Fruit fly (Drosophila melanogaster) whole organism, embryonic: ENCODE results near the gene vih.

Experiments used
- Adf1 ChIP-seq: fragments of 200-800 bp; sonication (Bioruptor generic); IDR thresholded peaks from 2 replicates; pipeline ENCODE4 v1.3.6; 2022; ENCODE audit warnings: missing biosample characterization, missing genetic modification characterization
- Atf3 ChIP-seq: fragments of 200-800 bp; sonication (Bioruptor generic); optimal IDR thresholded peaks from 3 replicates; lab custom pipeline; 2016; ENCODE audit warnings: missing biosample characterization, missing genetic modification characterization
- B-H2 ChIP-seq: fragments of 200-800 bp; sonication (Bioruptor generic); optimal IDR thresholded peaks from 2 replicates; lab custom pipeline; 2018; ENCODE audit warnings: missing biosample characterization, mild to moderate bottlenecking, missing genetic modification characterization
- BtbVII ChIP-seq: fragments of 200-800 bp; sonication (Bioruptor generic); optimal IDR thresholded peaks from 3 replicates; lab custom pipeline; 2017; ENCODE audit warnings: missing biosample characterization, mild to moderate bottlenecking, missing genetic modification characterization
- CG10321 ChIP-seq: fragments of 200-800 bp; sonication (Bioruptor generic); IDR thresholded peaks from 2 replicates; pipeline ENCODE4 v1.3.6; 2022; ENCODE audit warnings: missing biosample characterization, missing genetic modification characterization
- CG10959 ChIP-seq: fragments of 200-800 bp; sonication (Bioruptor generic); IDR thresholded peaks from 2 replicates; pipeline ENCODE4 v1.3.6; 2022; ENCODE audit warnings: missing biosample characterization, missing genetic modification characterization
- CG13624 ChIP-seq: fragments of 200-800 bp; sonication (Bioruptor generic); optimal IDR thresholded peaks from 2 replicates; lab custom pipeline; 2016; ENCODE audit warnings: missing biosample characterization, missing genetic modification characterization
- CG15601 ChIP-seq: fragments of 200-800 bp; sonication (Bioruptor generic); optimal IDR thresholded peaks from 3 replicates; lab custom pipeline; 2019; ENCODE audit warnings: missing biosample characterization, mild to moderate bottlenecking, missing genetic modification characterization, moderate library complexity
- CG1647 ChIP-seq: fragments of 200-800 bp; sonication (Bioruptor generic); optimal IDR thresholded peaks from 3 replicates; lab custom pipeline; 2016; ENCODE audit warnings: missing biosample characterization, missing genetic modification characterization
- CG17361 ChIP-seq: fragments of 200-800 bp; sonication (Bioruptor generic); IDR thresholded peaks from 3 replicates; pipeline ENCODE4 v1.3.6; 2022; ENCODE audit warnings: missing biosample characterization, missing genetic modification characterization
- CG18476 ChIP-seq: fragments of 200-800 bp; sonication (Bioruptor generic); optimal IDR thresholded peaks from 2 replicates; lab custom pipeline; 2016; ENCODE audit warnings: missing biosample characterization, mild to moderate bottlenecking, missing genetic modification characterization
- CG3065 ChIP-seq: fragments of 200-800 bp; sonication (Bioruptor generic); optimal IDR thresholded peaks from 2 replicates; lab custom pipeline; 2016; ENCODE audit warnings: missing biosample characterization, missing genetic modification characterization
- CG3163 ChIP-seq: fragments of 200-800 bp; sonication (Bioruptor generic); optimal IDR thresholded peaks from 3 replicates; lab custom pipeline; 2016; ENCODE audit warnings: missing biosample characterization, missing genetic modification characterization
- CG33557 ChIP-seq: fragments of 200-800 bp; sonication (Bioruptor generic); optimal IDR thresholded peaks from 2 replicates; lab custom pipeline; 2019; ENCODE audit warnings: missing biosample characterization, mild to moderate bottlenecking, missing genetic modification characterization, moderate library complexity
- CG4424 ChIP-seq: fragments of 200-800 bp; sonication (Bioruptor generic); optimal IDR thresholded peaks from 3 replicates; lab custom pipeline; 2016; ENCODE audit warnings: missing biosample characterization, missing genetic modification characterization
- CG8924 ChIP-seq: fragments of 200-800 bp; optimal IDR thresholded peaks from 3 replicates; lab custom pipeline; 2019; ENCODE audit warnings: missing biosample characterization, mild to moderate bottlenecking, missing genetic modification characterization, moderate library complexity
- CG9215 ChIP-seq: fragments of 200-800 bp; sonication (Bioruptor generic); IDR thresholded peaks from 2 replicates; pipeline ENCODE4 v1.3.6; 2022; ENCODE audit warnings: missing biosample characterization, missing genetic modification characterization
- Dfd ChIP-seq, 2 experiments: fragments of >200 bp; optimal IDR thresholded peaks; 2 replicates each; lab custom pipeline; 2017; ENCODE audit warnings: missing biosample characterization in 2 of 2, missing genetic modification characterization in 2 of 2
- Dip2 ChIP-seq: fragments of 200-800 bp; sonication (Bioruptor generic); IDR thresholded peaks from 2 replicates; pipeline ENCODE4 v1.3.6; 2022; ENCODE audit warnings: missing biosample characterization, missing genetic modification characterization
- Doc2 ChIP-seq: fragments of 200-800 bp; sonication (Bioruptor generic); IDR thresholded peaks from 2 replicates; pipeline ENCODE4 v1.3.6; 2022; ENCODE audit warnings: missing biosample characterization, missing genetic modification characterization
- Doc3 ChIP-seq: fragments of 200-800 bp; sonication (Bioruptor generic); IDR thresholded peaks from 3 replicates; pipeline ENCODE4 v1.3.6; 2022; ENCODE audit warnings: missing biosample characterization, missing genetic modification characterization; ENCODE audit not compliant: partially characterized antibody
- Dref ChIP-seq: fragments of 200-800 bp; sonication (Bioruptor generic); IDR thresholded peaks from 2 replicates; pipeline ENCODE4 v1.3.6; 2022; ENCODE audit warnings: missing biosample characterization, missing genetic modification characterization
- Fer2 ChIP-seq: fragments of 200-800 bp; sonication (Bioruptor generic); optimal IDR thresholded peaks from 2 replicates; lab custom pipeline; 2018; ENCODE audit warnings: missing biosample characterization, mild to moderate bottlenecking, missing genetic modification characterization, moderate library complexity
- Gsc ChIP-seq: fragments of 200-800 bp; sonication (Bioruptor generic); IDR thresholded peaks from 2 replicates; pipeline ENCODE4 v1.3.6; 2022; ENCODE audit warnings: missing biosample characterization, missing genetic modification characterization
- Hr78 ChIP-seq, 2 experiments: fragments of 200-800 bp in 1 of 2; fragments of >200 bp in 1 of 2; sonication (Bioruptor generic) in 1 of 2; optimal IDR thresholded peaks; 2 replicates each; lab custom pipeline; 2017 to 2019; ENCODE audit warnings: missing biosample characterization in 2 of 2, missing genetic modification characterization in 2 of 2, mild to moderate bottlenecking in 1 of 2, moderate library complexity in 1 of 2
- NC2β ChIP-seq: fragments of 200-800 bp; sonication (Bioruptor generic); optimal IDR thresholded peaks from 2 replicates; lab custom pipeline; 2016; ENCODE audit warnings: missing biosample characterization, missing genetic modification characterization
- NFAT ChIP-seq: fragments of 200-800 bp; sonication (Bioruptor generic); IDR thresholded peaks from 2 replicates; pipeline ENCODE4 v1.3.6; 2022; ENCODE audit warnings: missing biosample characterization, missing genetic modification characterization
- Neu2 ChIP-seq: fragments of 200-800 bp; sonication (Bioruptor generic); optimal IDR thresholded peaks from 3 replicates; lab custom pipeline; 2016; ENCODE audit warnings: missing biosample characterization, missing genetic modification characterization, borderline replicate concordance
- Nf-YA ChIP-seq: fragments of 200-800 bp; sonication (Bioruptor generic); IDR thresholded peaks from 2 replicates; pipeline ENCODE4 v1.3.6; 2022; ENCODE audit warnings: missing biosample characterization, missing genetic modification characterization
- Nf-YC ChIP-seq: fragments of 200-800 bp; optimal IDR thresholded peaks from 3 replicates; lab custom pipeline; 2019; ENCODE audit warnings: missing biosample characterization, mild to moderate bottlenecking, missing genetic modification characterization, moderate library complexity
- Oli ChIP-seq: fragments of 200-800 bp; sonication (Bioruptor generic); optimal IDR thresholded peaks from 2 replicates; lab custom pipeline; 2018; ENCODE audit warnings: missing biosample characterization, mild to moderate bottlenecking, missing genetic modification characterization, moderate library complexity
- Ravus ChIP-seq: fragments of 200-800 bp; sonication (Bioruptor generic); IDR thresholded peaks from 2 replicates; pipeline ENCODE4 v1.3.6; 2022; ENCODE audit warnings: missing biosample characterization, missing genetic modification characterization
- cas ChIP-seq: fragments of 200-800 bp; sonication (Bioruptor generic); IDR thresholded peaks from 2 replicates; pipeline ENCODE4 v1.3.6; 2022; ENCODE audit warnings: missing biosample characterization, missing genetic modification characterization
- fu2 ChIP-seq: fragments of 200-800 bp; sonication (Bioruptor generic); optimal IDR thresholded peaks from 2 replicates; lab custom pipeline; 2016; ENCODE audit warnings: missing biosample characterization, missing genetic modification characterization
- gem ChIP-seq: fragments of 200-800 bp; sonication (Bioruptor generic); optimal IDR thresholded peaks from 2 replicates; lab custom pipeline; 2019; ENCODE audit warnings: missing biosample characterization, mild to moderate bottlenecking, missing genetic modification characterization, moderate library complexity
- grau ChIP-seq: fragments of 200-800 bp; optimal IDR thresholded peaks from 3 replicates; lab custom pipeline; 2019; ENCODE audit warnings: missing biosample characterization, mild to moderate bottlenecking, missing genetic modification characterization, moderate library complexity
- gsb-n ChIP-seq: fragments of 200-800 bp; sonication (Bioruptor generic); optimal IDR thresholded peaks from 3 replicates; lab custom pipeline; 2018; ENCODE audit warnings: missing biosample characterization, mild to moderate bottlenecking, missing genetic modification characterization
- hth ChIP-seq: fragments of >200 bp; optimal IDR thresholded peaks from 2 replicates; lab custom pipeline; 2017; ENCODE audit warnings: inconsistent platforms
- insv ChIP-seq, 2 experiments: fragments of 200-800 bp; sonication (Bioruptor generic); optimal IDR thresholded peaks; 3 replicates each; lab custom pipeline; 2016 to 2018; ENCODE audit warnings: missing biosample characterization in 2 of 2, missing genetic modification characterization in 2 of 2
- knrl ChIP-seq: fragments of 200-800 bp; sonication (Bioruptor generic); IDR thresholded peaks from 3 replicates; pipeline ENCODE4 v1.3.6; 2022; ENCODE audit warnings: missing biosample characterization, missing genetic modification characterization; ENCODE audit not compliant: partially characterized antibody
- nau ChIP-seq: fragments of 200-800 bp; sonication (Bioruptor generic); optimal IDR thresholded peaks from 3 replicates; lab custom pipeline; 2017; ENCODE audit warnings: missing biosample characterization, mild to moderate bottlenecking, missing genetic modification characterization, missing genetic modification reagents
- pfk ChIP-seq: fragments of 200-800 bp; sonication (Bioruptor generic); optimal IDR thresholded peaks from 2 replicates; lab custom pipeline; 2018; ENCODE audit warnings: missing biosample characterization, mild to moderate bottlenecking, missing genetic modification characterization, moderate library complexity
- sc ChIP-seq, 3 experiments: fragments of >200 bp in 2 of 3; fragments of 200-800 bp in 1 of 3; sonication (Bioruptor generic) in 1 of 3; optimal IDR thresholded peaks; 2 replicates in 2 of 3; 3 replicates in 1 of 3; lab custom pipeline; 2017; ENCODE audit warnings: mild to moderate bottlenecking in 1 of 3, missing biosample characterization in 1 of 3, missing genetic modification characterization in 1 of 3, missing genetic modification reagents in 1 of 3
- scrt ChIP-seq: fragments of 200-800 bp; sonication (Bioruptor generic); optimal IDR thresholded peaks from 2 replicates; lab custom pipeline; 2018; ENCODE audit warnings: missing biosample characterization, mild to moderate bottlenecking, missing genetic modification characterization, moderate library complexity
- slbo ChIP-seq: fragments of 200-800 bp; sonication (Bioruptor generic); IDR thresholded peaks from 2 replicates; pipeline ENCODE4 v1.3.6; 2022; ENCODE audit warnings: missing biosample characterization, missing genetic modification characterization
- sob ChIP-seq: fragments of 200-800 bp; sonication (Bioruptor generic); IDR thresholded peaks from 2 replicates; pipeline ENCODE4 v1.3.6; 2022; ENCODE audit warnings: missing biosample characterization, missing genetic modification characterization
- sqz ChIP-seq: fragments of 200-800 bp; sonication (Bioruptor generic); optimal IDR thresholded peaks from 3 replicates; lab custom pipeline; 2018; ENCODE audit warnings: missing biosample characterization, mild to moderate bottlenecking, missing genetic modification characterization
- tna ChIP-seq: fragments of 200-800 bp; sonication (Bioruptor generic); IDR thresholded peaks from 2 replicates; pipeline ENCODE4 v1.3.6; 2022; ENCODE audit warnings: missing biosample characterization, missing genetic modification characterization; ENCODE audit not compliant: partially characterized antibody
- wek ChIP-seq: fragments of 200-800 bp; sonication (Bioruptor generic); optimal IDR thresholded peaks from 3 replicates; lab custom pipeline; 2018; ENCODE audit warnings: missing biosample characterization, mild to moderate bottlenecking, missing genetic modification characterization, moderate library complexity

Gene vih

DNA sequence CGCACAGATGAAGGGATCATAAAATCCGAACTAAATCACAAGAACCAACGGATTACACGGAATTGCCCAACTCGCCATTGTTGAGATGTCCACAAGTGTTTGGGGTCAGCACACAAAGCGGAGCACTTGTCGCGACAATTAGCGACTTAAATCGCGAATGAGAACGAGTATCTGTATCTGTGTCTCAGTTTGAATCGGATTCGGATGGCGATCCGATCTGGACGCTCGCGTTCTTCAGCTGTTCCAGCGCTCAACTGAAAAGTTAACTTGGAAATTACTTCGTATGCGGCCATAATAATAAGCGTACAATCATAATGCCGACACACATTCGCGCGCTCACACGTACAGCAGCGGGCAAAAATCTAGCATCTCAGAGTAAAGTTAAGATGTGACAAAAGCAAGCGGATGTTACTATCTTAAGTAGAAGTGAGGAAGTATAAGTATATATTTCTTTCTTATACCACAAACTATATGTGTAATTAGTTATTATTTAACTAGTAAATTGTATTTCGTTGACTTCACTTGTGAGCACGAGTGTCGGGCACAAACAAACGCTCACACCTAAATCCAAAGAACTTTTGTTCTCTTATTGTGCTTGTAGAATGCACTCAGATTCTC is 13.6 kb upstream of the vih start, which contains the start of gene CG10660 (continued):
- TF ChIP-seq sc (optimal IDR thresholded peaks at IDR 0.05; lab: Kevin White, UChicago) (no peak), sc (GFP tag; optimal IDR thresholded peaks at IDR 0.05; lab: Kevin White, UChicago) (peak; percentile 85), knrl (GFP tag; lab: Robert Waterston, UW) (no peak), Nf-YA (peak; percentile 82), CG33557 (GFP tag; lab: Kevin White, UChicago) (peak; percentile 52), CG4424 (peak; percentile 80), insv (GFP tag; optimal IDR thresholded peaks at IDR 0.05; lab: Kevin White, UChicago) (no peak), CG10321 (GFP tag; lab: Robert Waterston, UW) (peak; percentile 69; the same call in 1 of the 2 replicates), sqz (GFP tag; lab: Kevin White, UChicago) (peak; percentile 64), Dfd (GFP tag; optimal IDR thresholded peaks at IDR 0.05; lab: Kevin White, UChicago) (no peak), tna (GFP tag; lab: Robert Waterston, UW) (no peak), Oli (peak; percentile 93), Nf-YC (peak; percentile 37), CG1647 (GFP tag; lab: Kevin White, UChicago) (peak; percentile 76), CG17361 (GFP tag; lab: Robert Waterston, UW) (peak; percentile 87), gem (tag; lab: Kevin White, UChicago) (peak; percentile 94), Doc2 (GFP tag; lab: Robert Waterston, UW) (no peak), Atf3 (GFP tag; lab: Kevin White, UChicago) (peak; percentile 53), Dref (GFP tag; lab: Robert Waterston, UW) (no peak), fu2 (GFP tag; lab: Kevin White, UChicago) (peak; percentile 50), CG10959 (peak; percentile 66; the same call in 1 of the 2 replicates), hth (lab: Kevin White, UChicago) (no peak), Adf1 (GFP tag; lab: Robert Waterston, UW) (peak; percentile 59), grau (peak; percentile 88), wek (GFP tag; lab: Kevin White, UChicago) (peak; percentile 71), sob (peak; percentile 74), Gsc (GFP tag; lab: Robert Waterston, UW) (no peak; the same call in 1 of the 2 replicates), slbo (peak; percentile 85), nau (GFP tag; lab: Kevin White, UChicago) (peak; percentile 87), CG13624 (GFP tag; lab: Kevin White, UChicago) (peak; percentile 8), Ravus (GFP tag; lab: Robert Waterston, UW) (peak; percentile 54), Neu2 (GFP tag; lab: Kevin White, UChicago) (no peak), BtbVII (GFP tag; lab: Kevin White, UChicago) (peak; percentile 64), CG9215 (GFP tag; lab: Robert Waterston, UW) (peak; percentile 46; the same call in 1 of the 2 replicates), Doc3 (GFP tag; lab: Robert Waterston, UW) (no peak), B-H2 (no peak), CG8924 (tag; lab: Kevin White, UChicago) (peak; percentile 93), Dip2 (no peak), CG18476 (GFP tag; lab: Kevin White, UChicago) (peak; percentile 87), CG3065 (GFP tag; lab: Kevin White, UChicago) (peak; percentile 55), CG3163 (GFP tag; lab: Kevin White, UChicago) (peak; percentile 12), Hr78 (GFP tag; optimal IDR thresholded peaks at IDR 0.05; lab: Kevin White, UChicago) (peak in 1 of 2 experiments; percentile 67), gsb-n (peak; percentile 93), NFAT (GFP tag; lab: Robert Waterston, UW) (peak; percentile 68), cas (GFP tag; lab: Robert Waterston, UW) (peak; percentile 51; the same call in 1 of the 2 replicates), NC2β (GFP tag; lab: Kevin White, UChicago) (peak; percentile 67), pfk (no peak), CG15601 (tag; lab: Kevin White, UChicago) (peak; percentile 87), scrt (GFP tag; lab: Kevin White, UChicago) (peak; percentile 69), Fer2 (tag; lab: Kevin White, UChicago) (no peak)
